Fruit fly (Drosophila melanogaster): ENCODE measurements around the gene Imp.

The Imp gene

dm6 chrX:10775690-10776089, 48.4 kb downstream of the Imp start (continued):
- TF ChIP-seq CG12659 (GFP tag; optimal IDR thresholded peaks at IDR 0.05) = peak; percentile 29
- peak; percentile 12 for TF ChIP-seq Ssrp (tag; optimal IDR thresholded peaks at IDR 0.05)
- TF ChIP-seq gce (GFP tag; IDR thresholded peaks at IDR 0.05) = 0 out of 3 replicates have a peak, but pooled peaks have one; percentile 9
- no peak for TF ChIP-seq Lhr (GFP tag; optimal IDR thresholded peaks at IDR 0.05)
- peak; percentile 14 for TF ChIP-seq slp2 (GFP tag; optimal IDR thresholded peaks at IDR 0.05)
- TF ChIP-seq CG10209 (GFP tag; optimal IDR thresholded peaks at IDR 0.05) = peak; percentile 32
- TF ChIP-seq CG9797 (GFP tag; optimal IDR thresholded peaks at IDR 0.05) = no peak
- no peak for TF ChIP-seq MESR4 (GFP tag; optimal IDR thresholded peaks at IDR 0.05)
- no peak for TF ChIP-seq nom (GFP tag; optimal IDR thresholded peaks at IDR 0.05)
- TF ChIP-seq bigmax (GFP tag; optimal IDR thresholded peaks at IDR 0.05) = no peak
- no peak for TF ChIP-seq D19B (GFP tag; optimal IDR thresholded peaks at IDR 0.05)
- TF ChIP-seq Xrp1 (GFP tag; IDR thresholded peaks at IDR 0.05) = peak; percentile 44; the same call in 1 of the 2 replicates
- peak; percentile 25 for TF ChIP-seq CG2712 (tag; optimal IDR thresholded peaks at IDR 0.05)
- TF ChIP-seq ken (GFP tag; IDR thresholded peaks at IDR 0.05) = peak; percentile 51; the same call in 1 of the 3 replicates
- peak; percentile 55; the same call in 1 of the 2 replicates for TF ChIP-seq CG11247 (GFP tag; IDR thresholded peaks at IDR 0.05)
- peak; percentile 23 for TF ChIP-seq nau (GFP tag; optimal IDR thresholded peaks at IDR 0.05)
- TF ChIP-seq bcd (GFP tag; optimal IDR thresholded peaks at IDR 0.05) = peak; percentile 43
- TF ChIP-seq unpg (GFP tag; optimal IDR thresholded peaks at IDR 0.05) = peak; percentile 46
- no peak for TF ChIP-seq CG7928 (GFP tag; optimal IDR thresholded peaks at IDR 0.05)
- no peak for TF ChIP-seq hkb (optimal IDR thresholded peaks at IDR 0.05)
- TF ChIP-seq hkb (GFP tag; IDR thresholded peaks at IDR 0.05) = peak; percentile 71
- TF ChIP-seq kni (GFP tag; optimal IDR thresholded peaks at IDR 0.05) = no peak
- TF ChIP-seq fd3F (GFP tag; optimal IDR thresholded peaks at IDR 0.05) = peak; percentile 29
- TF ChIP-seq Optix (GFP tag; IDR thresholded peaks at IDR 0.05) = peak; percentile 49; the same call in 1 of the 3 replicates
- TF ChIP-seq fd96Cb (tag; optimal IDR thresholded peaks at IDR 0.05) = peak; percentile 36
- peak; percentile 20 for TF ChIP-seq CG1647 (GFP tag; optimal IDR thresholded peaks at IDR 0.05)
- no peak for TF ChIP-seq pzg (GFP tag; optimal IDR thresholded peaks at IDR 0.05)
- peak; percentile 23 for TF ChIP-seq CG2120 (GFP tag; optimal IDR thresholded peaks at IDR 0.05)
- TF ChIP-seq CG7271 (tag; optimal IDR thresholded peaks at IDR 0.05) = no peak
- TF ChIP-seq run (tag; optimal IDR thresholded peaks at IDR 0.05) = no peak
- peak; percentile 21; the same call in 1 of the 4 replicates for TF ChIP-seq Gug (GFP tag; IDR thresholded peaks at IDR 0.05)
- peak; percentile 43; the same call in 1 of the 2 replicates for TF ChIP-seq CG5953 (GFP tag; IDR thresholded peaks at IDR 0.05)
- TF ChIP-seq CG1024 (GFP tag; IDR thresholded peaks at IDR 0.05) = 0 out of 2 replicates have a peak, but pooled peaks have one; percentile 14
- TF ChIP-seq CG11723 (GFP tag; optimal IDR thresholded peaks at IDR 0.05) = no peak
- TF ChIP-seq ftz-f1 (GFP tag; optimal IDR thresholded peaks at IDR 0.05) = no peak
- TF ChIP-seq fu2 (GFP tag; optimal IDR thresholded peaks at IDR 0.05) = no peak
- TF ChIP-seq Med (GFP tag) = peak; percentile 84
- TF ChIP-seq CG11504 (tag; optimal IDR thresholded peaks at IDR 0.05) = peak; percentile 76
- TF ChIP-seq sens (GFP tag) = peak; percentile 66
- no peak for TF ChIP-seq psq (GFP tag; optimal IDR thresholded peaks at IDR 0.05)
- peak; percentile 47 for TF ChIP-seq H2.0 (GFP tag; IDR thresholded peaks at IDR 0.05)
- no peak for TF ChIP-seq CG8290 (GFP tag; optimal IDR thresholded peaks at IDR 0.05)
- peak in 1 of 2 experiments; percentile 60 for TF ChIP-seq CG8290 (tag; optimal IDR thresholded peaks at IDR 0.05)
- TF ChIP-seq Xbp1 (GFP tag; optimal IDR thresholded peaks at IDR 0.05) = peak; percentile 40
- TF ChIP-seq CoRest (tag; optimal IDR thresholded peaks at IDR 0.05) = peak; percentile 44
- TF ChIP-seq CG33557 (GFP tag; optimal IDR thresholded peaks at IDR 0.05) = no peak
- peak in 1 of 2 experiments; percentile 64 for TF ChIP-seq Hr51 (GFP tag; optimal IDR thresholded peaks at IDR 0.05)
- peak; percentile 87 for TF ChIP-seq CG11695 (GFP tag; IDR thresholded peaks at IDR 0.05)
- peak; percentile 74 for TF ChIP-seq dmrt99B (tag; optimal IDR thresholded peaks at IDR 0.05)
- peak; percentile 60 for TF ChIP-seq CG7839 (tag; optimal IDR thresholded peaks at IDR 0.05)
- TF ChIP-seq Poxn (GFP tag; IDR thresholded peaks at IDR 0.05) = no peak
